Worm (Caenorhabditis elegans): ENCODE measurements around the gene M01F1.4.

M01F1.4 gene

ce11 chrIII:3540424-3540823, 30.6 kb upstream of the M01F1.4 start (continued):
- no peak for TF ChIP-seq cebp-1 (GFP tag; IDR thresholded peaks at IDR 0.05)
- peak; percentile 41 for TF ChIP-seq cebp-1 (tag; optimal IDR thresholded peaks at IDR 0.05)
- TF ChIP-seq efl-1 (GFP tag; optimal IDR thresholded peaks at IDR 0.05), result peak; percentile 5
- TF ChIP-seq B0019.2 (GFP tag; conservative IDR thresholded peaks at IDR 0.05), result 0 out of 2 replicates have a peak, but pooled peaks have one; percentile 32
- TF ChIP-seq lin-54 (GFP tag; optimal IDR thresholded peaks at IDR 0.05), result peak; percentile 31
- TF ChIP-seq madf-10 (tag; optimal IDR thresholded peaks at IDR 0.05), result peak; percentile 17
- peak; percentile 75 for TF ChIP-seq attf-5 (GFP tag; optimal IDR thresholded peaks at IDR 0.05)
- TF ChIP-seq ztf-26 (tag; optimal IDR thresholded peaks at IDR 0.05), result peak; percentile 15
- TF ChIP-seq snpc-4 (GFP tag; optimal IDR thresholded peaks at IDR 0.05), result no peak
- no peak for TF ChIP-seq snpc-4 (tag; optimal IDR thresholded peaks at IDR 0.05)

- TF ChIP-seq snpc-1.3 (tag; optimal IDR thresholded peaks at IDR 0.05; ENCODE audit: insufficient read depth), result no peak
- no peak for TF ChIP-seq F33H1.4 (GFP tag; IDR thresholded peaks at IDR 0.05)
- no peak for TF ChIP-seq ceh-40 (GFP tag; IDR thresholded peaks at IDR 0.05)
- no peak for TF ChIP-seq C17E4.6 (GFP tag; IDR thresholded peaks at IDR 0.05)
- no peak for TF ChIP-seq lsy-27 (tag; optimal IDR thresholded peaks at IDR 0.05; ENCODE audit: borderline replicate concordance, insufficient read depth)
- TF ChIP-seq egl-18 (GFP tag; IDR thresholded peaks at IDR 0.05), result no peak
- no peak for TF ChIP-seq Y95B8A.8 (GFP tag; IDR thresholded peaks at IDR 0.05)
- no peak for TF ChIP-seq tbx-9 (tag; optimal IDR thresholded peaks at IDR 0.05; ENCODE audit: borderline replicate concordance)
- no peak for TF ChIP-seq mel-28 (tag; optimal IDR thresholded peaks at IDR 0.05; ENCODE audit: borderline replicate concordance)
- no peak for TF ChIP-seq dpl-1 (GFP tag; optimal IDR thresholded peaks at IDR 0.05)
- TF ChIP-seq rcor-1 (GFP tag; IDR thresholded peaks at IDR 0.05), result no peak
- no peak for TF ChIP-seq madf-8 (GFP tag; conservative IDR thresholded peaks at IDR 0.05)
- no peak for TF ChIP-seq B0336.3 (GFP tag; IDR thresholded peaks at IDR 0.05)
- no peak for TF ChIP-seq F22D6.2 (tag; optimal IDR thresholded peaks at IDR 0.05)
- TF ChIP-seq madf-3 (GFP tag; IDR thresholded peaks at IDR 0.05), result no peak
- TF ChIP-seq ceh-58 (GFP tag; IDR thresholded peaks at IDR 0.05), result no peak
- no peak for TF ChIP-seq nhr-120 (GFP tag; IDR thresholded peaks at IDR 0.05)
- TF ChIP-seq attf-3 (GFP tag; conservative IDR thresholded peaks at IDR 0.05), result no peak
These were observed 29.7 kb upstream of the M01F1.4 start for ce11 chrIII:3539499-3539898.

- TF ChIP-seq unc-130 (GFP tag; optimal IDR thresholded peaks at IDR 0.05) (no peak), ceh-100 (GFP tag; IDR thresholded peaks at IDR 0.05) (no peak), ztf-22 (GFP tag; optimal IDR thresholded peaks at IDR 0.05) (no peak), ets-4 (GFP tag; optimal IDR thresholded peaks at IDR 0.05) (no peak), efl-1 (GFP tag; optimal IDR thresholded peaks at IDR 0.05) (no peak), mcd-1 (GFP tag; IDR thresholded peaks at IDR 0.05) (peak; percentile 29; the same call in 1 of the 2 replicates), F49E8.2 (tag; optimal IDR thresholded peaks at IDR 0.05; ENCODE audit: insufficient read depth) (no peak), tbp1 (GFP tag; optimal IDR thresholded peaks at IDR 0.05) (no peak), let-526 (GFP tag; IDR thresholded peaks at IDR 0.05) (no peak), hmg-1.2 (GFP tag; IDR thresholded peaks at IDR 0.05) (no peak), egl-18 (GFP tag; IDR thresholded peaks at IDR 0.05) (0 out of 2 replicates have a peak, but pooled peaks have one; percentile 47)
These were observed 27.6 kb upstream of the M01F1.4 start, which contains the start of gene cfap-20 for ce11 chrIII:3537401-3537800. cfap-20 (minus strand) TSS chrIII:3537501.
